Fruit fly (Drosophila melanogaster) whole organism, prepupa: ENCODE measurements around the gene CHKov1.

Experiments
- CG16779 ChIP-seq: fragments of 200-800 bp; sonication (Bioruptor generic); optimal IDR thresholded peaks from 3 replicates; lab custom pipeline; 2017; ENCODE audit warnings: missing biosample characterization, mild to moderate bottlenecking, missing genetic modification characterization
- CG32006 ChIP-seq: fragments of 200-800 bp; sonication (Bioruptor generic); optimal IDR thresholded peaks from 3 replicates; lab custom pipeline; 2017; ENCODE audit warnings: missing biosample characterization, mild to moderate bottlenecking, missing genetic modification characterization
- CG6163 ChIP-seq: fragments of 200-800 bp; sonication (Bioruptor generic); IDR thresholded peaks from 3 replicates; pipeline ENCODE4 v1.3.6; 2022; ENCODE audit warnings: missing biosample characterization, missing genetic modification characterization
- CG6854 ChIP-seq: fragments of 200-800 bp; sonication (Bioruptor generic); optimal IDR thresholded peaks from 2 replicates; lab custom pipeline; 2017; ENCODE audit warnings: missing biosample characterization, mild to moderate bottlenecking, missing genetic modification characterization
- Smox ChIP-seq: fragments of 200-800 bp; sonication (Bioruptor generic); optimal IDR thresholded peaks from 3 replicates; lab custom pipeline; 2016; ENCODE audit warnings: missing biosample characterization, missing genetic modification characterization
- fkh ChIP-seq: fragments of 200-800 bp; sonication (Bioruptor generic); optimal IDR thresholded peaks from 3 replicates; lab custom pipeline; 2017; ENCODE audit warnings: missing biosample characterization, mild to moderate bottlenecking, missing genetic modification characterization, moderate library complexity
- ss ChIP-seq, 2 experiments: fragments of 200-800 bp; sonication (Bioruptor generic); optimal IDR thresholded peaks; 2 replicates in 1 of 2; 3 replicates in 1 of 2; lab custom pipeline; 2017 to 2018; ENCODE audit warnings: mild to moderate bottlenecking in 2 of 2, missing biosample characterization in 2 of 2, missing genetic modification characterization in 2 of 2, moderate library complexity in 1 of 2

DNA sequence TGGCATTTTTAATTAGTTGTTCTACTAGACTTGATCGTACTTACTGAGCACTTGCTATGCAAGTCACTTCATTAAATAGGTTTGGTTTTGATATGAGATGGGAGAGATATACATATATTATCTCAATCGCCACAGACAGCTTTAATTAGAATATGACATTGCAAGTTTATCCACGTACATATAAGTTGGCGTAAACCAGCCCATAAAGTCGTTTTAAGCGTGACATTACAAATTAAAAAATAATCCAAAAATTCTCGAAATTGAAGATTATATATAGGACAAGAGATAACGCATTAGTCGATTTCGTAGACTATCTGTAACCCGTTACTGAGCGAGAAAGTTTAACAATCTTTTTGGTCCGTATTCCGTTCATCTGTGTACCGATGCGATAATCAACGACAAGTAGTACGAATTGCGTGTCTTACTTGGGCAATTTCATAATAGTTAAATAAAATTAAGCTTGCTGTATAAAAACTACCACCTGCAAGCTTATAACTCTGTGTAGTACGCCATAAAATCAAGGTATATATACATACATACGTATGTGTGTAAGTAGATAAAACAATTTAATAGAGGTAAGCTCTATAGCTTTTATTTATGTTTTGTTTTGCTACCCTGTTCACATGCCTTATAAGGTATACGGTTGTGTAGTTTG, 8.9 kb downstream of the CHKov1 start, which contains the start of gene CG10560:
- TF ChIP-seq CG16779 (tag; lab: Kevin White, UChicago) (no peak), ss (GFP tag; optimal IDR thresholded peaks at IDR 0.05; lab: Kevin White, UChicago) (no peak), Smox (GFP tag; lab: Kevin White, UChicago) (no peak), CG6163 (GFP tag; lab: Robert Waterston, UW) (no peak), CG32006 (GFP tag; lab: Kevin White, UChicago) (no peak), fkh (GFP tag; lab: Kevin White, UChicago) (no peak), CG6854 (GFP tag; lab: Kevin White, UChicago) (no peak)
